Fruit fly (Drosophila melanogaster) whole organism, prepupa: Measurements from ENCODE around the gene CG14958.

Experiments
- CG10669 ChIP-seq: fragments of 200-800 bp; sonication (Bioruptor generic); optimal IDR thresholded peaks from 3 replicates; lab custom pipeline; 2018; ENCODE audit warnings: missing biosample characterization, mild to moderate bottlenecking, missing genetic modification characterization, moderate library complexity
- CG15336 ChIP-seq: fragments of 200-800 bp; sonication (Bioruptor generic); IDR thresholded peaks from 2 replicates; pipeline ENCODE4 v1.3.6; 2022; ENCODE audit warnings: missing biosample characterization, missing genetic modification characterization
- CG16779 ChIP-seq: fragments of 200-800 bp; sonication (Bioruptor generic); optimal IDR thresholded peaks from 3 replicates; lab custom pipeline; 2017; ENCODE audit warnings: missing biosample characterization, mild to moderate bottlenecking, missing genetic modification characterization
- CG31627 ChIP-seq: fragments of 200-800 bp; sonication (Bioruptor generic); optimal IDR thresholded peaks from 3 replicates; lab custom pipeline; 2016; ENCODE audit warnings: missing biosample characterization, missing genetic modification characterization
- CG32006 ChIP-seq: fragments of 200-800 bp; sonication (Bioruptor generic); optimal IDR thresholded peaks from 3 replicates; lab custom pipeline; 2017; ENCODE audit warnings: missing biosample characterization, mild to moderate bottlenecking, missing genetic modification characterization
- CG34406 ChIP-seq: fragments of 200-800 bp; sonication (Bioruptor generic); optimal IDR thresholded peaks from 3 replicates; lab custom pipeline; 2016; ENCODE audit warnings: missing biosample characterization, missing genetic modification characterization
- CG3919 ChIP-seq: fragments of 200-800 bp; sonication (Bioruptor generic); optimal IDR thresholded peaks from 3 replicates; lab custom pipeline; 2016; ENCODE audit warnings: missing biosample characterization, missing genetic modification characterization
- CG6163 ChIP-seq: fragments of 200-800 bp; sonication (Bioruptor generic); IDR thresholded peaks from 3 replicates; pipeline ENCODE4 v1.3.6; 2022; ENCODE audit warnings: missing biosample characterization, missing genetic modification characterization
- CG6792 ChIP-seq: fragments of 200-800 bp; sonication (Bioruptor generic); optimal IDR thresholded peaks from 3 replicates; lab custom pipeline; 2016; ENCODE audit warnings: missing biosample characterization, missing genetic modification characterization
- CG8119 ChIP-seq: fragments of 200-800 bp; sonication (Bioruptor generic); IDR thresholded peaks from 3 replicates; pipeline ENCODE4 v1.3.6; 2022; ENCODE audit warnings: missing biosample characterization, missing genetic modification characterization
- CG8319 ChIP-seq: fragments of 200-800 bp; sonication (Bioruptor generic); optimal IDR thresholded peaks from 3 replicates; lab custom pipeline; 2016; ENCODE audit warnings: missing biosample characterization, missing genetic modification characterization
- CG8632 ChIP-seq: fragments of 200-800 bp; sonication (Bioruptor generic); optimal IDR thresholded peaks from 3 replicates; lab custom pipeline; 2016; ENCODE audit warnings: missing biosample characterization, missing genetic modification characterization
- Eip78C ChIP-seq: fragments of 200-800 bp; sonication (Bioruptor generic); peaks from one replicate; lab custom pipeline; 2016; ENCODE audit warnings: missing biosample characterization, missing genetic modification characterization
- Ets21C ChIP-seq: fragments of 200-800 bp; sonication (Bioruptor generic); optimal IDR thresholded peaks from 3 replicates; lab custom pipeline; 2016; ENCODE audit warnings: missing biosample characterization, missing genetic modification characterization
- Hr38 ChIP-seq: sonication (Bioruptor generic); optimal IDR thresholded peaks from 2 replicates; lab custom pipeline; 2016; ENCODE audit warnings: missing biosample characterization, missing genetic modification characterization
- Hr4 ChIP-seq: fragments of 200-800 bp; sonication (Bioruptor generic); optimal IDR thresholded peaks from 3 replicates; lab custom pipeline; 2016; ENCODE audit warnings: missing biosample characterization, missing genetic modification characterization
- OdsH ChIP-seq: fragments of 200-800 bp; sonication (Bioruptor generic); optimal IDR thresholded peaks from 3 replicates; lab custom pipeline; 2016; ENCODE audit warnings: missing biosample characterization, missing genetic modification characterization
- Smox ChIP-seq: fragments of 200-800 bp; sonication (Bioruptor generic); optimal IDR thresholded peaks from 3 replicates; lab custom pipeline; 2016; ENCODE audit warnings: missing biosample characterization, missing genetic modification characterization
- Sox102F ChIP-seq: fragments of 200-800 bp; sonication (Bioruptor generic); optimal IDR thresholded peaks from 2 replicates; lab custom pipeline; 2016; ENCODE audit warnings: missing biosample characterization, mild to moderate bottlenecking, missing genetic modification characterization
- Sox15 ChIP-seq: fragments of 200-800 bp; sonication (Bioruptor generic); optimal IDR thresholded peaks from 3 replicates; lab custom pipeline; 2016; ENCODE audit warnings: missing biosample characterization, missing genetic modification characterization
- dac ChIP-seq: fragments of 200-800 bp; sonication (Bioruptor generic); optimal IDR thresholded peaks from 2 replicates; lab custom pipeline; 2017; ENCODE audit warnings: missing biosample characterization, mild to moderate bottlenecking, missing genetic modification characterization
- fd59A ChIP-seq: fragments of 200-800 bp; sonication (Bioruptor generic); optimal IDR thresholded peaks from 2 replicates; lab custom pipeline; 2017; ENCODE audit warnings: missing biosample characterization, mild to moderate bottlenecking, missing genetic modification characterization, missing genetic modification reagents
- net ChIP-seq: fragments of 200-800 bp; sonication (Bioruptor generic); optimal IDR thresholded peaks from 3 replicates; lab custom pipeline; 2016; ENCODE audit warnings: missing biosample characterization, missing genetic modification characterization
- pdm3 ChIP-seq: fragments of 200-800 bp; sonication (Bioruptor generic); optimal IDR thresholded peaks from 3 replicates; lab custom pipeline; 2016; ENCODE audit warnings: missing biosample characterization, missing genetic modification characterization
- salr ChIP-seq, 2 experiments: fragments of 200-800 bp; sonication (Bioruptor generic); optimal IDR thresholded peaks; 3 replicates each; lab custom pipeline; 2016 to 2018; ENCODE audit warnings: missing biosample characterization in 2 of 2, missing genetic modification characterization in 2 of 2, mild to moderate bottlenecking in 1 of 2
- ss ChIP-seq, 2 experiments: fragments of 200-800 bp; sonication (Bioruptor generic); optimal IDR thresholded peaks; 2 replicates in 1 of 2; 3 replicates in 1 of 2; lab custom pipeline; 2017 to 2018; ENCODE audit warnings: mild to moderate bottlenecking in 2 of 2, missing biosample characterization in 2 of 2, missing genetic modification characterization in 2 of 2, moderate library complexity in 1 of 2
- svp ChIP-seq: fragments of 200-800 bp; sonication (Bioruptor generic); peaks from one replicate; lab custom pipeline; 2016; ENCODE audit warnings: missing biosample characterization, missing genetic modification characterization
- topi ChIP-seq: fragments of 200-800 bp; sonication (Bioruptor generic); optimal IDR thresholded peaks from 3 replicates; lab custom pipeline; 2016; ENCODE audit warnings: missing biosample characterization, missing genetic modification characterization
- vri ChIP-seq: fragments of 200-800 bp; sonication (Bioruptor generic); optimal IDR thresholded peaks from 3 replicates; lab custom pipeline; 2016; ENCODE audit warnings: missing biosample characterization, mild to moderate bottlenecking, missing genetic modification characterization

CG14958 gene

dm6 chr3L:3148125-3149059, 41.4 kb upstream of the CG14958 start, which contains the start of the genes Usp5 and BtbVII (continued):
- TF ChIP-seq ss (GFP tag; optimal IDR thresholded peaks at IDR 0.05; lab: Kevin White, UChicago): peak in 1 of 2 experiments; percentile 66

DNA sequence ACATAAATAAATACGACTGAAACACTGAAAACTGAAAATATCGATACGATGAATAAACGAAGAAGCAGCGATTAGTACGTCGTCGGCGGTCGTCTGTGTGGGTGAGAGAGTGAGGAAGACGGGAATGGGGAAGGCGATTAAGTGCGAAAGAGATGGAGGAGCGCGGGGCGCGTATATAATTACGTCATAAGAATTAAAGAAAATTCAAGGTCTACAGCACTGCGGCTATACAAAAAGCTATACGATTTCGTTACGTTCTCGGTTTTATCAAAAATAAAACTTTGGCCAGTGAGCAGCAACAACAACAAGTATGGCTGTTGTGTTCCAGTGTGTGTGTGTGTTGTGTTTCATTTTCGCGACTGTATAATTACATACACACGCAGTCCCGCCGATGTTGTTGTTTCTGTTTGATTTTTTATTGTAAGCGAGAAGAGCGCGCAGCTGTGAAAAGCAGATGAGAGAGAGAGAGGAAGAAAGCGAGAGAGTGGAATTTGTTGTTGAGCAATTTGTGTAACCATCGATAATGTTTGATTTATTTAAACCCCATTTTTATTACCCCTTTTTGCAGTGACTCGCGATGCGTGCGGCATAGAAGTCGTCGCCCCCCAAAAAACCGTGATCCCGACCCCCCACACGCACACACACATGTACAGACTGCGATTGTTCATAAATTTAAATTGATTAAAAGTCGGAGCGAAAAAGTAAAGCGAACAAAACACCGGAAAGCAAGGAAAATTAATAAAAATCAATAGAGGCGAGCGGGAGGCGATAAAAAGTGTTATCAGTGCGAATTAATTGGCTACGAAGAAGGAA, 40.5 kb upstream of the CG14958 start:
- TF ChIP-seq Eip78C (GFP tag; lab: Kevin White, UChicago) (no peak), vri (GFP tag; lab: Kevin White, UChicago) (peak; percentile 99), CG32006 (GFP tag; lab: Kevin White, UChicago) (no peak), CG6792 (no peak), CG15336 (GFP tag; lab: Robert Waterston, UW) (peak; percentile 50), CG8119 (GFP tag; lab: Robert Waterston, UW) (peak; percentile 41; the same call in 1 of the 3 replicates), CG6163 (GFP tag; lab: Robert Waterston, UW) (peak; percentile 10; the same call in 1 of the 3 replicates), svp (GFP tag; lab: Kevin White, UChicago) (peak; percentile 88), CG31627 (GFP tag; lab: Kevin White, UChicago) (no peak), fd59A (GFP tag; lab: Kevin White, UChicago) (no peak), CG16779 (tag; lab: Kevin White, UChicago) (peak; percentile 19), CG3919 (GFP tag; lab: Kevin White, UChicago) (no peak), ss (GFP tag; optimal IDR thresholded peaks at IDR 0.05; lab: Kevin White, UChicago) (peak in 1 of 2 experiments; percentile 27)

DNA sequence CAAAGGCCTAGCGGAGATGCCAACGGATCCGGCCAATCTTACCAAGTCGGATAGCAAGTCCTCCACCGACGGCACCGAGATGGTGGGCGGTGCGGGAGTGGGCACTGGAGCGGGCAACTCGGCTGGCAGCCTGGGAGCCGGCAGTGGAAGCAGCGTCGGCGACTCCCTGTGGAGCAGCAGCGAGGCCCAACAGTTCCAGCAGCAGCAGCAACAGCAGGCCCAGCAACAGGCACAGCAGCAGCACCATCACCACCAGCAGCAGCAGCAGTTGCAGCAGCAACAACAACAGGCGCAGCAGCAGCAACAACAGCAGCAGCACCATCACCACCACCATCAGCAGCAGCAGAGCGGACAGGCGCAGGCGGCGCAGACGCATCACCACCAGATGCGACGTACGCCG, 39.4 kb upstream of the CG14958 start:
- TF ChIP-seq Smox (no peak), CG10669 (GFP tag; lab: Kevin White, UChicago) (no peak), CG8319 (GFP tag; lab: Kevin White, UChicago) (no peak), Sox102F (GFP tag; lab: Kevin White, UChicago) (no peak), net (no peak), Sox15 (no peak), Hr38 (GFP tag; lab: Kevin White, UChicago) (no peak), pdm3 (GFP tag; lab: Kevin White, UChicago) (no peak), topi (GFP tag; lab: Kevin White, UChicago) (no peak), Hr4 (GFP tag; lab: Kevin White, UChicago) (no peak)

- no peak for TF ChIP-seq CG8632
- TF ChIP-seq CG6792: no peak
- no peak for TF ChIP-seq Smox
- TF ChIP-seq Ets21C (GFP tag; lab: Kevin White, UChicago): no peak
- no peak for TF ChIP-seq dac
- TF ChIP-seq CG34406: no peak
- no peak for TF ChIP-seq OdsH (GFP tag; lab: Kevin White, UChicago)
- TF ChIP-seq CG32006 (GFP tag; lab: Kevin White, UChicago): no peak
- TF ChIP-seq salr (GFP tag; optimal IDR thresholded peaks at IDR 0.05; lab: Kevin White, UChicago): no peak
- no peak for TF ChIP-seq Hr4 (GFP tag; lab: Kevin White, UChicago)
These were observed 32.1 kb upstream of the CG14958 start for dm6 chr3L:3157651-3158050.
